Worm (Caenorhabditis elegans) whole organism, L1 larva: ENCODE results near the gene der-2.

Source experiments
- C04F5.9 ChIP-seq: sonication (generic microtip); optimal IDR thresholded peaks from 2 replicates; lab custom pipeline; 2016; ENCODE audit warnings: missing genetic modification characterization, missing compliant biosample characterization
- C16A3.4 ChIP-seq: fragments of 150-350 bp; optimal IDR thresholded peaks from 2 replicates; lab custom pipeline; 2014; ENCODE audit warnings: missing biosample characterization, missing genetic modification characterization
- C34B4.2 ChIP-seq: sonication (generic microtip); optimal IDR thresholded peaks from 2 replicates; lab custom pipeline; 2017; ENCODE audit warnings: mild to moderate bottlenecking, missing genetic modification characterization, missing compliant biosample characterization
- F16B12.6 ChIP-seq: fragments of 150-350 bp; optimal IDR thresholded peaks from 2 replicates; lab custom pipeline; 2014; ENCODE audit warnings: missing biosample characterization, missing genetic modification characterization
- Y116A8C.19 ChIP-seq: sonication (generic microtip); optimal IDR thresholded peaks from 2 replicates; lab custom pipeline; 2016; ENCODE audit warnings: missing compliant biosample characterization, missing genetic modification characterization, borderline replicate concordance
- ama-1 ChIP-seq: fragments of 150-350 bp; optimal IDR thresholded peaks from 2 replicates; lab custom pipeline; 2014
- blmp-1 ChIP-seq: fragments of 150-350 bp; optimal IDR thresholded peaks from 2 replicates; lab custom pipeline; 2014; ENCODE audit warnings: missing biosample characterization, missing genetic modification characterization
- ceh-82 ChIP-seq, 3 experiments: fragments of 150-350 bp in 1 of 3; sonication (generic microtip) in 2 of 3; optimal IDR thresholded peaks; 2 replicates each; lab custom pipeline; 2014 to 2017; ENCODE audit warnings: missing biosample characterization in 3 of 3, missing genetic modification characterization in 3 of 3
- ceh-88 ChIP-seq: fragments of 200-800 bp; sonication (Bioruptor generic); IDR thresholded peaks from 2 replicates; pipeline ENCODE4 v1.3.6; 2022; ENCODE audit warnings: missing genetic modification characterization, missing compliant biosample characterization
- ceh-90 ChIP-seq: sonication (generic microtip); optimal IDR thresholded peaks from 2 replicates; lab custom pipeline; 2016; ENCODE audit warnings: missing genetic modification characterization, missing compliant biosample characterization
- efl-1 ChIP-seq, 4 experiments: fragments of 150-350 bp; optimal IDR thresholded peaks in 3 of 4; peaks in 1 of 4; 1 replicate in 1 of 4; 2 replicates in 3 of 4; lab custom pipeline; 2014; ENCODE audit warnings: missing biosample characterization in 2 of 4, missing genetic modification characterization in 2 of 4, missing genetic modification reagents in 2 of 4
- elt-2 ChIP-seq: sonication (generic microtip); optimal IDR thresholded peaks from 2 replicates; lab custom pipeline; 2016; ENCODE audit warnings: missing genetic modification characterization, mild to moderate bottlenecking, inconsistent platforms, missing compliant biosample characterization, missing genetic modification reagents
- elt-3 ChIP-seq, 6 experiments: fragments of 150-350 bp in 1 of 6; sonication (generic microtip); optimal IDR thresholded peaks; 2 replicates each; lab custom pipeline; 2017 to 2018; ENCODE audit warnings: missing biosample characterization in 6 of 6, missing genetic modification characterization in 6 of 6, inconsistent platforms in 1 of 6
- fkh-4 ChIP-seq: sonication (generic microtip); optimal IDR thresholded peaks from 2 replicates; lab custom pipeline; 2016; ENCODE audit warnings: missing compliant biosample characterization, missing genetic modification characterization, borderline replicate concordance
- fkh-8 ChIP-seq: sonication (generic microtip); optimal IDR thresholded peaks from 2 replicates; lab custom pipeline; 2016; ENCODE audit warnings: mild to moderate bottlenecking, missing genetic modification characterization, missing compliant biosample characterization
- hpl-2 ChIP-seq: fragments of 150-350 bp; optimal IDR thresholded peaks from 2 replicates; lab custom pipeline; 2014; ENCODE audit warnings: missing biosample characterization, missing genetic modification reagents, missing genetic modification characterization
- isw-1 ChIP-seq: fragments of 200-800 bp; sonication (Bioruptor generic); IDR thresholded peaks from 2 replicates; pipeline ENCODE4 v1.3.6; 2022; ENCODE audit warnings: missing genetic modification characterization, missing compliant biosample characterization
- jun-1 ChIP-seq: fragments of 150-350 bp; optimal IDR thresholded peaks from 2 replicates; lab custom pipeline; 2014; ENCODE audit warnings: missing biosample characterization, missing genetic modification reagents, missing genetic modification characterization
- lin-13 ChIP-seq: fragments of 150-350 bp; optimal IDR thresholded peaks from 2 replicates; lab custom pipeline; 2014; ENCODE audit warnings: missing biosample characterization, missing genetic modification reagents, missing genetic modification characterization
- lin-14 ChIP-seq: fragments of 200-800 bp; sonication (Bioruptor generic); optimal IDR thresholded peaks from 2 replicates; lab custom pipeline; 2018; ENCODE audit warnings: mild to moderate bottlenecking, missing genetic modification characterization, moderate library complexity, missing compliant biosample characterization
- lin-15B ChIP-seq: fragments of 150-350 bp; sonication (generic microtip); optimal IDR thresholded peaks from 3 replicates; lab custom pipeline; 2014; ENCODE audit warnings: missing biosample characterization, missing genetic modification characterization
- lin-35 ChIP-seq, 2 experiments: fragments of 150-350 bp; optimal IDR thresholded peaks; 2 replicates each; lab custom pipeline; 2014; ENCODE audit warnings: missing biosample characterization in 2 of 2, missing genetic modification characterization in 2 of 2, missing genetic modification reagents in 2 of 2
- lin-39 ChIP-seq: fragments of 150-350 bp; optimal IDR thresholded peaks from 2 replicates; lab custom pipeline; 2014; ENCODE audit warnings: missing biosample characterization, missing genetic modification reagents, missing genetic modification characterization
- lir-3 ChIP-seq: sonication (generic microtip); optimal IDR thresholded peaks from 2 replicates; lab custom pipeline; 2016; ENCODE audit warnings: mild to moderate bottlenecking, missing genetic modification characterization, moderate library complexity, missing compliant biosample characterization; ENCODE audit not compliant: poor library complexity
- lsy-2 ChIP-seq, 2 experiments: fragments of 150-350 bp; optimal IDR thresholded peaks; 2 replicates each; lab custom pipeline; 2014; ENCODE audit warnings: missing biosample characterization in 2 of 2, missing genetic modification characterization in 2 of 2
- mdl-1 ChIP-seq, 2 experiments: fragments of 150-350 bp; optimal IDR thresholded peaks; 2 replicates each; lab custom pipeline; 2014 to 2017; ENCODE audit warnings: missing biosample characterization in 2 of 2, missing genetic modification characterization in 2 of 2, inconsistent platforms in 1 of 2
- mef-2 ChIP-seq: fragments of 150-350 bp; optimal IDR thresholded peaks from 2 replicates; lab custom pipeline; 2014; ENCODE audit warnings: missing biosample characterization, missing genetic modification characterization
- mep-1 ChIP-seq: fragments of 150-350 bp; optimal IDR thresholded peaks from 2 replicates; lab custom pipeline; 2014; ENCODE audit warnings: missing biosample characterization, missing genetic modification characterization
- nhr-11 ChIP-seq: fragments of 150-350 bp; optimal IDR thresholded peaks from 2 replicates; lab custom pipeline; 2014; ENCODE audit warnings: missing biosample characterization, missing genetic modification characterization
- nhr-47 ChIP-seq: sonication (generic microtip); optimal IDR thresholded peaks from 2 replicates; lab custom pipeline; 2016; ENCODE audit warnings: mild to moderate bottlenecking, missing genetic modification characterization, moderate library complexity, missing compliant biosample characterization
- nhr-71 ChIP-seq: sonication (generic microtip); optimal IDR thresholded peaks from 2 replicates; lab custom pipeline; 2016; ENCODE audit warnings: mild to moderate bottlenecking, missing genetic modification characterization, moderate library complexity, missing compliant biosample characterization
- nhr-85 ChIP-seq: sonication (generic microtip); peaks from one replicate; lab custom pipeline; 2016; ENCODE audit warnings: missing genetic modification characterization, inconsistent platforms, missing compliant biosample characterization
- pag-3 ChIP-seq: sonication (generic microtip); optimal IDR thresholded peaks from 2 replicates; lab custom pipeline; 2017; ENCODE audit warnings: missing genetic modification characterization, mild to moderate bottlenecking, missing compliant biosample characterization, antibody characterized with exemption, borderline replicate concordance; ENCODE audit not compliant: insufficient read depth
- rnt-1 ChIP-seq: sonication (generic microtip); optimal IDR thresholded peaks from 2 replicates; lab custom pipeline; 2016; ENCODE audit warnings: mild to moderate bottlenecking, missing genetic modification characterization, moderate library complexity, missing compliant biosample characterization
- sup-37 ChIP-seq: fragments of 200-800 bp; sonication (Bioruptor generic); optimal IDR thresholded peaks from 2 replicates; lab custom pipeline; 2018; ENCODE audit warnings: mild to moderate bottlenecking, missing genetic modification characterization, missing compliant biosample characterization
- swsn-7 ChIP-seq: sonication (generic microtip); optimal IDR thresholded peaks from 2 replicates; lab custom pipeline; 2016; ENCODE audit warnings: missing genetic modification characterization, missing compliant biosample characterization
- tbx-2 ChIP-seq: sonication (generic microtip); optimal IDR thresholded peaks from 2 replicates; lab custom pipeline; 2016; ENCODE audit warnings: missing genetic modification characterization, missing compliant biosample characterization
- tlp-1 ChIP-seq: fragments of 150-350 bp; optimal IDR thresholded peaks from 2 replicates; lab custom pipeline; 2014; ENCODE audit warnings: missing biosample characterization, missing genetic modification characterization
- unc-86 ChIP-seq: sonication (generic microtip); optimal IDR thresholded peaks from 2 replicates; lab custom pipeline; 2016; ENCODE audit warnings: missing genetic modification characterization, missing compliant biosample characterization
- unc-98 ChIP-seq: fragments of 200-800 bp; sonication (Bioruptor generic); IDR thresholded peaks from 2 replicates; pipeline ENCODE4 v1.3.6; 2022; ENCODE audit warnings: missing genetic modification characterization, missing compliant biosample characterization
- vab-15 ChIP-seq: sonication (generic microtip); optimal IDR thresholded peaks from 2 replicates; lab custom pipeline; 2017; ENCODE audit warnings: missing genotype, mild to moderate bottlenecking, missing genetic modification characterization, missing compliant biosample characterization
- xbp-1 ChIP-seq: sonication (generic microtip); optimal IDR thresholded peaks from 2 replicates; lab custom pipeline; 2016; ENCODE audit warnings: missing genetic modification characterization, missing compliant biosample characterization
- zag-1 ChIP-seq: fragments of 150-350 bp; optimal IDR thresholded peaks from 2 replicates; lab custom pipeline; 2014; ENCODE audit warnings: missing biosample characterization, missing genetic modification characterization
- ztf-11 ChIP-seq, 2 experiments: sonication (generic microtip); optimal IDR thresholded peaks; 2 replicates each; lab custom pipeline; 2016 to 2017; ENCODE audit warnings: missing genetic modification characterization in 2 of 2, missing biosample characterization in 1 of 2, missing compliant biosample characterization in 1 of 2

der-2 gene

DNA sequence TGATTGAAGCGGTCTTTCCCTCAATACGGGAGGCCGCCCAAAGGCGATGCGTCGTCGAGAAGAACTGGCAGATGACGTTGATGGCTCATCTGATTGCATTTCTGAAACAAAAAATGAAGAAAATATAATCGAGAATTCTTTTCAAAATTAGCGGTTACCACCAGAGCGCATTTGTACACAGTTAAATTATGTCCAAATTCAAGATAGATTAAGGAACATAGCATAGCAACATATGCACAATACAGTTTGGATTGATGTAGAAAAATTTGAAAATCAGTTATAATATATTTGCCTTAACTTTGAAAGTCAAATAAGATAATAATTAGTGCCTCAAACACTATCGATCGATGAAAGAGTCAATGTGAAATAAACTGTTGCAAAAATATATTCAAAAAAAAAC, 6.8 kb upstream of the der-2 start, which contains the start of gene R151.8:
TSS of gene R151.8 (minus strand) at position 101 of the 400 bp plus-strand sequence.
- TF ChIP-seq fkh-4 (tag; lab: Kevin White, UChicago) (no peak), ceh-90 (no peak), nhr-85 (tag; lab: Kevin White, UChicago) (peak; percentile 13), hpl-2 (GFP tag; lab: Kevin White, UChicago) (no peak)

DNA sequence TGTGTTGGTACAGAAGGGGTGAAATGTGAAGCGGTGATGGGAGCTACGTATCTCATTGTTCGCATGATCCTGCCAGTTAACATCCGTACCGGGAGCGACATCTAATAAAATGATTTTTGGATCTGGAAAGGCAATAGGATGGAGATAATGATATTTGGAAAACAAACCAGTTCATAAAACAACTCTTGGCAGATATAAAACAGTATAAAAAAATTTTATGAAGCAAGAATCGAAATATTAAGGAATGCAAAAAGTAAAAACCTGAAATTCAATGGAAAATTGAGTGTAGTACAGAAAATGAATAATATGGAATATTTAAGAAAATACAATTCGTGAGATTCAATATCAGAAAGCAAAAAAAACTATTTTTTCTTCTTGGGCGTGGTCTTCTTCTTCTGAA, 3.7 kb upstream of the der-2 start, which contains the start of gene hsp-75:
TSS of gene hsp-75 (minus strand) at position 101 of the 400 bp plus-strand sequence.
- TF ChIP-seq zag-1 (tag; lab: Kevin White, UChicago) (no peak), jun-1 (tag; lab: Kevin White, UChicago) (no peak), lin-14 (GFP tag; lab: Kevin White, UChicago) (no peak), mep-1 (tag; lab: Kevin White, UChicago) (no peak), efl-1 (optimal IDR thresholded peaks at IDR 0.05; lab: Kevin White, UChicago) (no peak), efl-1 (GFP tag; optimal IDR thresholded peaks at IDR 0.05 in 1 of 2; lab: Kevin White, UChicago) (no peak), C34B4.2 (tag; lab: Kevin White, UChicago) (no peak), ztf-11 (tag; optimal IDR thresholded peaks at IDR 0.05; lab: Kevin White, UChicago) (no peak), F16B12.6 (no peak), elt-2 (tag; lab: Kevin White, UChicago) (no peak), tlp-1 (tag; lab: Kevin White, UChicago) (no peak), isw-1 (GFP tag; lab: Robert Waterston, UW) (no peak), ceh-88 (GFP tag; lab: Robert Waterston, UW) (no peak), C04F5.9 (tag; lab: Kevin White, UChicago) (no peak), lin-15B (tag; lab: Kevin White, UChicago) (no peak)
- TF ChIP-seq, all 84 proteins: peak for 0

ce11 chrIII:7221103-7221502, 1.8 kb downstream of the der-2 start:
- TF ChIP-seq Y116A8C.19 (tag; lab: Kevin White, UChicago) = no peak
- TF ChIP-seq mef-2 (tag; lab: Kevin White, UChicago) = no peak
- no peak for TF ChIP-seq vab-15 (tag; lab: Kevin White, UChicago)
- peak; percentile 17 for TF ChIP-seq nhr-71 (tag; lab: Kevin White, UChicago)
- no peak for TF ChIP-seq ama-1 (lab: Kevin White, UChicago)
- TF ChIP-seq unc-86 (tag; lab: Kevin White, UChicago) = no peak
- TF ChIP-seq C34B4.2 (tag; lab: Kevin White, UChicago) = no peak
- no peak for TF ChIP-seq mdl-1 (tag; optimal IDR thresholded peaks at IDR 0.05; lab: Kevin White, UChicago)
- no peak for TF ChIP-seq lir-3 (tag; lab: Kevin White, UChicago)

- peak; percentile 39 for TF ChIP-seq nhr-47 (tag; lab: Kevin White, UChicago)
- peak; percentile 34 for TF ChIP-seq xbp-1
- TF ChIP-seq unc-98 = peak; percentile 67
- TF ChIP-seq rnt-1 (tag; lab: Kevin White, UChicago) = peak; percentile 88
- no peak for TF ChIP-seq fkh-8 (tag; lab: Kevin White, UChicago)
- no peak for TF ChIP-seq elt-3 (tag; optimal IDR thresholded peaks at IDR 0.05; lab: Kevin White, UChicago)
- TF ChIP-seq C04F5.9 (tag; lab: Kevin White, UChicago) = no peak
- peak; percentile 54 for TF ChIP-seq mef-2 (tag; lab: Kevin White, UChicago)
- TF ChIP-seq lin-15B (tag; lab: Kevin White, UChicago) = no peak
- peak; percentile 25 for TF ChIP-seq vab-15 (tag; lab: Kevin White, UChicago)
- TF ChIP-seq mdl-1 (tag; optimal IDR thresholded peaks at IDR 0.05; lab: Kevin White, UChicago) = peak in 1 of 2 experiments; percentile 14
- TF ChIP-seq lin-14 (GFP tag; lab: Kevin White, UChicago) = peak; percentile 90
- peak; percentile 58 for TF ChIP-seq tbx-2
- no peak for TF ChIP-seq ceh-82 (tag; optimal IDR thresholded peaks at IDR 0.05; lab: Kevin White, UChicago)
- no peak for TF ChIP-seq ztf-11 (tag; optimal IDR thresholded peaks at IDR 0.05; lab: Kevin White, UChicago)
- no peak for TF ChIP-seq pag-3
- peak; percentile 46 for TF ChIP-seq sup-37 (GFP tag; lab: Kevin White, UChicago)
- peak in 1 of 2 experiments; percentile 6 for TF ChIP-seq lin-35 (GFP tag; optimal IDR thresholded peaks at IDR 0.05; lab: Kevin White, UChicago)
- TF ChIP-seq C16A3.4 (tag; lab: Kevin White, UChicago) = peak; percentile 28
- peak; percentile 63 for TF ChIP-seq lin-39 (tag; lab: Kevin White, UChicago)
- peak; percentile 40 for TF ChIP-seq lin-13
- peak; percentile 94 for TF ChIP-seq nhr-71 (tag; lab: Kevin White, UChicago)
- peak; percentile 53 for TF ChIP-seq swsn-7 (tag; lab: Kevin White, UChicago)
- peak; percentile 74 for TF ChIP-seq blmp-1 (tag; lab: Kevin White, UChicago)
- no peak for TF ChIP-seq ceh-90
- peak; percentile 65 for TF ChIP-seq nhr-11 (tag; lab: Kevin White, UChicago)
- peak; percentile 76 to 80 for TF ChIP-seq lsy-2 (tag; optimal IDR thresholded peaks at IDR 0.05; lab: Kevin White, UChicago)
- no peak for TF ChIP-seq ama-1 (lab: Kevin White, UChicago)
These were observed 5.9 kb downstream of the der-2 start for ce11 chrIII:7216924-7217521.
